Fruit fly (Drosophila melanogaster) whole organism, prepupa: ENCODE measurements around the gene wkd.

Experiments
- Blimp-1 ChIP-seq: fragments of 200-800 bp; sonication (Bioruptor generic); optimal IDR thresholded peaks from 3 replicates; lab custom pipeline; 2017; ENCODE audit warnings: missing biosample characterization, missing genetic modification characterization, mild to moderate bottlenecking, moderate library complexity, missing genetic modification reagents
- CG10669 ChIP-seq: fragments of 200-800 bp; sonication (Bioruptor generic); optimal IDR thresholded peaks from 3 replicates; lab custom pipeline; 2018; ENCODE audit warnings: missing biosample characterization, mild to moderate bottlenecking, missing genetic modification characterization, moderate library complexity
- CG15336 ChIP-seq: fragments of 200-800 bp; sonication (Bioruptor generic); IDR thresholded peaks from 2 replicates; pipeline ENCODE4 v1.3.6; 2022; ENCODE audit warnings: missing biosample characterization, missing genetic modification characterization
- CG1621 ChIP-seq: fragments of 200-800 bp; sonication (Bioruptor generic); optimal IDR thresholded peaks from 3 replicates; lab custom pipeline; 2018; ENCODE audit warnings: missing biosample characterization, mild to moderate bottlenecking, missing genetic modification characterization
- CG16779 ChIP-seq: fragments of 200-800 bp; sonication (Bioruptor generic); optimal IDR thresholded peaks from 3 replicates; lab custom pipeline; 2017; ENCODE audit warnings: missing biosample characterization, mild to moderate bottlenecking, missing genetic modification characterization
- CG3032 ChIP-seq: fragments of 200-800 bp; optimal IDR thresholded peaks from 2 replicates; lab custom pipeline; 2019; ENCODE audit warnings: missing biosample characterization, mild to moderate bottlenecking, missing genetic modification characterization, moderate library complexity
- CG32006 ChIP-seq: fragments of 200-800 bp; sonication (Bioruptor generic); optimal IDR thresholded peaks from 3 replicates; lab custom pipeline; 2017; ENCODE audit warnings: missing biosample characterization, mild to moderate bottlenecking, missing genetic modification characterization
- CG3919 ChIP-seq: fragments of 200-800 bp; sonication (Bioruptor generic); optimal IDR thresholded peaks from 3 replicates; lab custom pipeline; 2016; ENCODE audit warnings: missing biosample characterization, missing genetic modification characterization
- CG6163 ChIP-seq: fragments of 200-800 bp; sonication (Bioruptor generic); IDR thresholded peaks from 3 replicates; pipeline ENCODE4 v1.3.6; 2022; ENCODE audit warnings: missing biosample characterization, missing genetic modification characterization
- CG6276 ChIP-seq: fragments of 200-800 bp; sonication (Bioruptor generic); optimal IDR thresholded peaks from 2 replicates; lab custom pipeline; 2017; ENCODE audit warnings: missing biosample characterization, mild to moderate bottlenecking, missing genetic modification characterization
- CG6792 ChIP-seq: fragments of 200-800 bp; sonication (Bioruptor generic); optimal IDR thresholded peaks from 3 replicates; lab custom pipeline; 2016; ENCODE audit warnings: missing biosample characterization, missing genetic modification characterization
- CG6808 ChIP-seq: fragments of 200-800 bp; sonication (Bioruptor generic); optimal IDR thresholded peaks from 3 replicates; lab custom pipeline; 2017; ENCODE audit warnings: missing biosample characterization, missing genetic modification characterization, mild to moderate bottlenecking, moderate library complexity, missing genetic modification reagents
- CG6854 ChIP-seq: fragments of 200-800 bp; sonication (Bioruptor generic); optimal IDR thresholded peaks from 2 replicates; lab custom pipeline; 2017; ENCODE audit warnings: missing biosample characterization, mild to moderate bottlenecking, missing genetic modification characterization
- CG7368 ChIP-seq: fragments of 200-800 bp; sonication (Bioruptor generic); optimal IDR thresholded peaks from 3 replicates; lab custom pipeline; 2016; ENCODE audit warnings: missing biosample characterization, missing genetic modification characterization
- CG8119 ChIP-seq: fragments of 200-800 bp; sonication (Bioruptor generic); IDR thresholded peaks from 3 replicates; pipeline ENCODE4 v1.3.6; 2022; ENCODE audit warnings: missing biosample characterization, missing genetic modification characterization
- CG8632 ChIP-seq: fragments of 200-800 bp; sonication (Bioruptor generic); optimal IDR thresholded peaks from 3 replicates; lab custom pipeline; 2016; ENCODE audit warnings: missing biosample characterization, missing genetic modification characterization
- CG9139 ChIP-seq: fragments of 200-800 bp; sonication (Bioruptor generic); optimal IDR thresholded peaks from 3 replicates; lab custom pipeline; 2017; ENCODE audit warnings: missing biosample characterization, mild to moderate bottlenecking, missing genetic modification characterization
- Eip75B ChIP-seq: fragments of 200-800 bp; sonication (Bioruptor generic); optimal IDR thresholded peaks from 3 replicates; lab custom pipeline; 2016; ENCODE audit warnings: missing biosample characterization, missing genetic modification characterization
- Eip78C ChIP-seq: fragments of 200-800 bp; sonication (Bioruptor generic); peaks from one replicate; lab custom pipeline; 2016; ENCODE audit warnings: missing biosample characterization, missing genetic modification characterization
- Eip93F ChIP-seq: fragments of 200-800 bp; sonication (Bioruptor generic); optimal IDR thresholded peaks from 2 replicates; lab custom pipeline; 2016; ENCODE audit warnings: missing biosample characterization, mild to moderate bottlenecking, missing genetic modification characterization
- Ets21C ChIP-seq: fragments of 200-800 bp; sonication (Bioruptor generic); optimal IDR thresholded peaks from 3 replicates; lab custom pipeline; 2016; ENCODE audit warnings: missing biosample characterization, missing genetic modification characterization
- Ets96B ChIP-seq: fragments of 200-800 bp; optimal IDR thresholded peaks from 2 replicates; lab custom pipeline; 2019; ENCODE audit warnings: missing biosample characterization, mild to moderate bottlenecking, missing genetic modification characterization, moderate library complexity
- Gug ChIP-seq: fragments of 200-800 bp; sonication (Bioruptor generic); IDR thresholded peaks from 2 replicates; pipeline ENCODE4 v1.3.6; 2022; ENCODE audit warnings: missing biosample characterization, missing genetic modification characterization
- Hr38 ChIP-seq: sonication (Bioruptor generic); optimal IDR thresholded peaks from 2 replicates; lab custom pipeline; 2016; ENCODE audit warnings: missing biosample characterization, missing genetic modification characterization
- Hr39 ChIP-seq: fragments of 200-800 bp; sonication (Bioruptor generic); optimal IDR thresholded peaks from 2 replicates; lab custom pipeline; 2016; ENCODE audit warnings: missing biosample characterization, missing genetic modification characterization
- Met ChIP-seq: fragments of 200-800 bp; sonication (Bioruptor generic); optimal IDR thresholded peaks from 3 replicates; lab custom pipeline; 2016; ENCODE audit warnings: missing biosample characterization, missing genetic modification characterization
- Smox ChIP-seq: fragments of 200-800 bp; sonication (Bioruptor generic); optimal IDR thresholded peaks from 3 replicates; lab custom pipeline; 2016; ENCODE audit warnings: missing biosample characterization, missing genetic modification characterization
- Sox102F ChIP-seq: fragments of 200-800 bp; sonication (Bioruptor generic); optimal IDR thresholded peaks from 2 replicates; lab custom pipeline; 2016; ENCODE audit warnings: missing biosample characterization, mild to moderate bottlenecking, missing genetic modification characterization
- achi ChIP-seq: fragments of 200-800 bp; sonication (Bioruptor generic); optimal IDR thresholded peaks from 3 replicates; lab custom pipeline; 2016; ENCODE audit warnings: missing biosample characterization, missing genetic modification characterization
- acj6 ChIP-seq: fragments of 200-800 bp; sonication (Bioruptor generic); optimal IDR thresholded peaks from 3 replicates; lab custom pipeline; 2016; ENCODE audit warnings: missing biosample characterization, missing genetic modification characterization
- dac ChIP-seq: fragments of 200-800 bp; sonication (Bioruptor generic); optimal IDR thresholded peaks from 2 replicates; lab custom pipeline; 2017; ENCODE audit warnings: missing biosample characterization, mild to moderate bottlenecking, missing genetic modification characterization
- dsx ChIP-seq: fragments of 200-800 bp; optimal IDR thresholded peaks from 3 replicates; lab custom pipeline; 2019; ENCODE audit warnings: missing biosample characterization, mild to moderate bottlenecking, missing genetic modification characterization, moderate library complexity; ENCODE audit not compliant: poor library complexity, severe bottlenecking
- eg ChIP-seq: fragments of 200-800 bp; sonication (Bioruptor generic); IDR thresholded peaks from 3 replicates; pipeline ENCODE4 v1.3.6; 2022; ENCODE audit warnings: missing biosample characterization, missing genetic modification characterization
- esn ChIP-seq: fragments of 200-800 bp; sonication (Bioruptor generic); optimal IDR thresholded peaks from 2 replicates; lab custom pipeline; 2016; ENCODE audit warnings: missing biosample characterization, mild to moderate bottlenecking, missing genetic modification characterization, moderate library complexity
- fd59A ChIP-seq: fragments of 200-800 bp; sonication (Bioruptor generic); optimal IDR thresholded peaks from 2 replicates; lab custom pipeline; 2017; ENCODE audit warnings: missing biosample characterization, mild to moderate bottlenecking, missing genetic modification characterization, missing genetic modification reagents
- fkh ChIP-seq: fragments of 200-800 bp; sonication (Bioruptor generic); optimal IDR thresholded peaks from 3 replicates; lab custom pipeline; 2017; ENCODE audit warnings: missing biosample characterization, mild to moderate bottlenecking, missing genetic modification characterization, moderate library complexity
- lz ChIP-seq: fragments of 200-800 bp; sonication (Bioruptor generic); optimal IDR thresholded peaks from 3 replicates; lab custom pipeline; 2016; ENCODE audit warnings: missing biosample characterization, missing genetic modification characterization
- pdm3 ChIP-seq: fragments of 200-800 bp; sonication (Bioruptor generic); optimal IDR thresholded peaks from 3 replicates; lab custom pipeline; 2016; ENCODE audit warnings: missing biosample characterization, missing genetic modification characterization
- spab ChIP-seq: fragments of 200-800 bp; sonication (Bioruptor generic); optimal IDR thresholded peaks from 2 replicates; lab custom pipeline; 2017; ENCODE audit warnings: missing biosample characterization, mild to moderate bottlenecking, missing genetic modification characterization, missing genetic modification reagents
- ss ChIP-seq, 2 experiments: fragments of 200-800 bp; sonication (Bioruptor generic); optimal IDR thresholded peaks; 2 replicates in 1 of 2; 3 replicates in 1 of 2; lab custom pipeline; 2017 to 2018; ENCODE audit warnings: mild to moderate bottlenecking in 2 of 2, missing biosample characterization in 2 of 2, missing genetic modification characterization in 2 of 2, moderate library complexity in 1 of 2
- svp ChIP-seq: fragments of 200-800 bp; sonication (Bioruptor generic); peaks from one replicate; lab custom pipeline; 2016; ENCODE audit warnings: missing biosample characterization, missing genetic modification characterization
- vri ChIP-seq: fragments of 200-800 bp; sonication (Bioruptor generic); optimal IDR thresholded peaks from 3 replicates; lab custom pipeline; 2016; ENCODE audit warnings: missing biosample characterization, mild to moderate bottlenecking, missing genetic modification characterization

wkd gene

DNA sequence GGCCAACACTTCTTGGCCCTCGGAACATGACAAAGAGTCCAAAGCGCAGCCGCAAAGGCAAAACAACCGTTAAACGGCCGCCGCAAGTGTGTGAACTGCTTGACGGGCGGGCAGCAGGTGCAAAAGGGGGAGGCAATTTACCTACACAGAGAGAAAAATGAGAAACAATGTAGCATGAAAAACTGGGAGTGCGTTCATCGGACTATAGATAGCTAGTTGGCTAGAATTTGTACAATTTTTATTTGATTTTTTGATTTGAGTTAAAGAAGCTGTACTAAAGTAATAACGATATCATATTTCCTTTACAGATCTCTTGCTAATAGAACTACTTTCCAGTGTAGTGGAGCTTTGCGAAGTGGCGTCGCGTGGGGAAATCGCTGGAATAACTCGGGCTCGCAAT is 14.1 kb downstream of the wkd start (continued):
- TF ChIP-seq spab (GFP tag; lab: Kevin White, UChicago) (no peak), CG6163 (GFP tag; lab: Robert Waterston, UW) (peak; percentile 51; the same call in 1 of the 3 replicates), CG32006 (GFP tag; lab: Kevin White, UChicago) (peak; percentile 79), pdm3 (no peak), Sox102F (GFP tag; lab: Kevin White, UChicago) (no peak), CG6808 (GFP tag; lab: Kevin White, UChicago) (no peak), vri (GFP tag; lab: Kevin White, UChicago) (no peak), Ets21C (GFP tag; lab: Kevin White, UChicago) (no peak), CG15336 (peak; percentile 73)

DNA sequence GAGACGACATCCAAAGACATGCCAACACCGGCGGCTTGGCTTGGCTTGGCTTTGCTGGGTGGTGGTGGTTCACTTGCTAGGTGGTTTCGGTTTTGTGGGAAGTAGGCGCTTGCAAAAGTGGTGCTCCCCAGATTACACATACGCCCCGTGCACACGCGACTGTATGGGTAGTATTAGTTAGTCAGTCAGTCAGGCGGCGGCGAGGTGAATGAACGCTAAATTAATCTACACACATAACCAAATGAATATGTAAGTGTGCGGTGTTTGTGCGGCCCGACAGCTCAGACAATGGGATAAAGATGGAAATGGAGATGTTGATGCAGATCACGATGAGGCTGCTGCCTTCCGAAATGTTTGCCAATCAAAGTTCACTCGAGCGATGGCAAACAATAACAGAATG is 21.8 kb downstream of the wkd start:
- TF ChIP-seq achi (no peak), CG8632 (GFP tag; lab: Kevin White, UChicago) (no peak), dac (no peak), CG1621 (tag; lab: Kevin White, UChicago) (no peak), vri (GFP tag; lab: Kevin White, UChicago) (no peak), esn (GFP tag; lab: Kevin White, UChicago) (no peak), Blimp-1 (GFP tag; lab: Kevin White, UChicago) (no peak), CG7368 (no peak), Hr38 (GFP tag; lab: Kevin White, UChicago) (no peak), CG3032 (tag; lab: Kevin White, UChicago) (no peak), Eip78C (GFP tag; lab: Kevin White, UChicago) (peak; percentile 7), Eip93F (no peak), Smox (GFP tag; lab: Kevin White, UChicago) (no peak), eg (GFP tag; lab: Robert Waterston, UW) (0 out of 3 replicates have a peak, but pooled peaks have one; percentile 19), fd59A (GFP tag; lab: Kevin White, UChicago) (no peak), CG8119 (GFP tag; lab: Robert Waterston, UW) (no peak), CG6792 (GFP tag; lab: Kevin White, UChicago) (no peak), svp (GFP tag; lab: Kevin White, UChicago) (peak; percentile 27), Hr39 (no peak), fkh (GFP tag; lab: Kevin White, UChicago) (no peak), Ets96B (tag; lab: Kevin White, UChicago) (no peak), Met (GFP tag; lab: Kevin White, UChicago) (no peak), CG6276 (GFP tag; lab: Kevin White, UChicago) (no peak), CG32006 (GFP tag; lab: Kevin White, UChicago) (no peak)

DNA sequence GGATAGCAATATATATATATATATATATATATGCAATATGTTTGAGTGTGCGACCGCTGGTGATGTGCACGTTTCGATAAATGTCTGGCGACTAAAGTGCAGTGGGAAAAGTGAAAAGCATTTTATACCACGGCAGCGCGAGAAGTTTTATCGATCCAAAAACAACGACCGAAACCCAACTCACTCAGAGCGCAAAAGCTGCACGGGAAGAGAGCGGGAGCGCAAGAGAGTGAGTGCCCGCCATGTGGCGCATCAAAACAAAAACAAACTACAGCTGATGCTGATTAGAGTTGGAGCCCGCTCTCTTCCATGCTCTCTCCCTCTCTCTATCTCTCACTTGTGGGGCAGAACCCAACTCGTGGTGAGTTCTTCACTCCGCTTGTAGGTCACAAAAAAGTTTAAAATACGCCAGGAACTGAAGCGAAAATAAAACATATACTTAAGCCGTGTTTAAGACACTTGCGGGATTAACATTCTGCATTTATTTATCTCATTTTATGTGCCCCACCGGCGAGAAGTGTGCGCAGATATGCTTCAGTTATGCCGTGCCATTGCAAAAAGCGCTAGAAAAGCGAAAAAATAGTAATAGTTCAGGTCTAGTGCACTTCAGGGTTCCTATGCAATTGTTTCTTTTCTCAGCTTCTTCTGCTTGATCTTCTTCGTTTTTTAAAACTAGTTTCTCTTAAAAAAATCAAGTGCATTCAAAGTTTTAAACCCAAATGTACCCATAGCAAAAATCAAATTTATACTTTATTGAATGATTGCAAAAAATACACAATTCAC is 23.5 kb downstream of the wkd start:
- TF ChIP-seq CG8119 (GFP tag; lab: Robert Waterston, UW) (peak; percentile 70), CG6808 (GFP tag; lab: Kevin White, UChicago) (peak; percentile 57), acj6 (GFP tag; lab: Kevin White, UChicago) (no peak), Eip78C (GFP tag; lab: Kevin White, UChicago) (peak; percentile 84), Gug (GFP tag; lab: Robert Waterston, UW) (no peak), CG9139 (GFP tag; lab: Kevin White, UChicago) (peak; percentile 72), esn (GFP tag; lab: Kevin White, UChicago) (peak; percentile 14), dsx (GFP tag; lab: Kevin White, UChicago) (peak; percentile 39), CG6163 (GFP tag; lab: Robert Waterston, UW) (peak; percentile 70; the same call in 2 of the 3 replicates), svp (GFP tag; lab: Kevin White, UChicago) (no peak), Eip93F (peak; percentile 10), CG6854 (GFP tag; lab: Kevin White, UChicago) (peak; percentile 72), eg (GFP tag; lab: Robert Waterston, UW) (peak; percentile 65; the same call in 1 of the 3 replicates), Blimp-1 (GFP tag; lab: Kevin White, UChicago) (no peak), vri (GFP tag; lab: Kevin White, UChicago) (peak; percentile 7), lz (GFP tag; lab: Kevin White, UChicago) (no peak), CG15336 (peak; percentile 82), CG16779 (tag; lab: Kevin White, UChicago) (peak; percentile 59), Ets96B (tag; lab: Kevin White, UChicago) (peak; percentile 25), CG10669 (GFP tag; lab: Kevin White, UChicago) (peak; percentile 30), Eip75B (GFP tag; lab: Kevin White, UChicago) (peak; percentile 10), Sox102F (GFP tag; lab: Kevin White, UChicago) (peak; percentile 26), CG6276 (GFP tag; lab: Kevin White, UChicago) (peak; percentile 67), ss (GFP tag; optimal IDR thresholded peaks at IDR 0.05; lab: Kevin White, UChicago) (peak; percentile 64 to 70), CG3919 (peak; percentile 8)
